Worm (Caenorhabditis elegans) whole organism, young adult: ENCODE results near the gene F38A5.22.

Experiments used
- B0261.1 ChIP-seq: sonication (generic microtip); optimal IDR thresholded peaks from 2 replicates; lab custom pipeline; 2016; ENCODE audit warnings: mild to moderate bottlenecking, missing genetic modification characterization, moderate library complexity, missing compliant biosample characterization
- B0336.3 ChIP-seq: fragments of 200-800 bp; sonication (Bioruptor generic); IDR thresholded peaks from 2 replicates; pipeline ENCODE4 v1.3.6; 2022; ENCODE audit warnings: missing genetic modification characterization, missing compliant biosample characterization
- C06A6.2 ChIP-seq: fragments of 200-800 bp; sonication (Bioruptor generic); conservative IDR thresholded peaks from 2 replicates; pipeline ENCODE4 v1.3.6; 2022; ENCODE audit warnings: missing genetic modification characterization, missing compliant biosample characterization
- D2030.7 ChIP-seq: fragments of 200-800 bp; sonication (Bioruptor generic); IDR thresholded peaks from 2 replicates; pipeline ENCODE4 v1.3.6; 2022; ENCODE audit warnings: missing genetic modification reagents, missing genetic modification characterization, missing compliant biosample characterization
- F10E7.11 ChIP-seq: sonication (generic microtip); optimal IDR thresholded peaks from 2 replicates; lab custom pipeline; 2017; ENCODE audit warnings: mild to moderate bottlenecking, missing genetic modification characterization, moderate library complexity, missing compliant biosample characterization
- F39B2.1 ChIP-seq: fragments of 200-800 bp; sonication (Bioruptor generic); IDR thresholded peaks from 2 replicates; pipeline ENCODE4 v1.3.6; 2022; ENCODE audit warnings: missing genetic modification reagents, missing genetic modification characterization, missing compliant biosample characterization
- F49E8.2 ChIP-seq: sonication (generic microtip); optimal IDR thresholded peaks from 3 replicates; lab custom pipeline; 2017; ENCODE audit warnings: missing genetic modification characterization, mild to moderate bottlenecking, missing compliant biosample characterization, antibody characterized with exemption, moderate library complexity; ENCODE audit not compliant: insufficient read depth
- F57A8.1 ChIP-seq: fragments of 200-800 bp; sonication (Bioruptor generic); optimal IDR thresholded peaks from 2 replicates; lab custom pipeline; 2018; ENCODE audit warnings: mild to moderate bottlenecking, missing genetic modification characterization, moderate library complexity, missing compliant biosample characterization
- Y53F4B.3 ChIP-seq: fragments of 200-800 bp; sonication (Bioruptor generic); IDR thresholded peaks from 2 replicates; pipeline ENCODE4 v1.3.6; 2022; ENCODE audit warnings: missing genetic modification reagents, missing genetic modification characterization, missing compliant biosample characterization
- Y53G8AR.9 ChIP-seq: fragments of 200-800 bp; sonication (Bioruptor generic); conservative IDR thresholded peaks from 2 replicates; pipeline ENCODE4 v1.3.6; 2022; ENCODE audit warnings: missing genetic modification reagents, missing genetic modification characterization, missing compliant biosample characterization
- Y56A3A.18 ChIP-seq: fragments of 200-800 bp; sonication (Bioruptor generic); IDR thresholded peaks from 2 replicates; pipeline ENCODE4 v1.3.6; 2022; ENCODE audit warnings: missing genetic modification reagents, missing genetic modification characterization, missing compliant biosample characterization
- Y67H2A.10 ChIP-seq: fragments of 200-800 bp; sonication (Bioruptor generic); conservative IDR thresholded peaks from 2 replicates; pipeline ENCODE4 v1.3.6; 2022; ENCODE audit warnings: missing genetic modification reagents, missing genetic modification characterization, missing compliant biosample characterization
- ZK185.1 ChIP-seq: sonication (generic microtip); optimal IDR thresholded peaks from 2 replicates; lab custom pipeline; 2016; ENCODE audit warnings: mild to moderate bottlenecking, missing genetic modification characterization, missing compliant biosample characterization; ENCODE audit not compliant: poor library complexity, severe bottlenecking
- akir-1 ChIP-seq: fragments of 200-800 bp; sonication (Bioruptor generic); optimal IDR thresholded peaks from 2 replicates; lab custom pipeline; 2018; ENCODE audit warnings: mild to moderate bottlenecking, missing genetic modification characterization, moderate library complexity, missing compliant biosample characterization
- bed-1 ChIP-seq: fragments of 200-800 bp; sonication (Bioruptor generic); IDR thresholded peaks from 2 replicates; pipeline ENCODE4 v1.3.6; 2022; ENCODE audit warnings: missing genetic modification reagents, missing genetic modification characterization, missing compliant biosample characterization
- ceh-40 ChIP-seq: fragments of 200-800 bp; sonication (Bioruptor generic); IDR thresholded peaks from 2 replicates; pipeline ENCODE4 v1.3.6; 2022; ENCODE audit warnings: missing genetic modification characterization, missing compliant biosample characterization
- efl-1 ChIP-seq: fragments of 150-350 bp; optimal IDR thresholded peaks from 2 replicates; lab custom pipeline; 2014; ENCODE audit warnings: missing biosample characterization, missing genetic modification reagents, missing genetic modification characterization
- egl-44 ChIP-seq: fragments of 200-800 bp; sonication (Bioruptor generic); IDR thresholded peaks from 2 replicates; pipeline ENCODE4 v1.3.6; 2022; ENCODE audit warnings: missing genetic modification reagents, missing genetic modification characterization, missing compliant biosample characterization
- ets-4 ChIP-seq: fragments of 200-800 bp; sonication (Bioruptor generic); optimal IDR thresholded peaks from 2 replicates; lab custom pipeline; 2018; ENCODE audit warnings: mild to moderate bottlenecking, missing genetic modification characterization, missing compliant biosample characterization
- hlh-12 ChIP-seq: sonication (generic microtip); optimal IDR thresholded peaks from 2 replicates; lab custom pipeline; 2016; ENCODE audit warnings: missing genetic modification characterization, missing compliant biosample characterization
- hlh-26 ChIP-seq: fragments of 200-800 bp; sonication (Bioruptor generic); conservative IDR thresholded peaks from 2 replicates; pipeline ENCODE4 v1.3.6; 2022; ENCODE audit warnings: missing genetic modification reagents, missing genetic modification characterization, missing compliant biosample characterization
- hrde-1 ChIP-seq: sonication (generic microtip); optimal IDR thresholded peaks from 2 replicates; lab custom pipeline; 2016; ENCODE audit warnings: missing genetic modification characterization, mild to moderate bottlenecking, missing compliant biosample characterization, moderate library complexity, missing genotype, missing genetic modification reagents, borderline replicate concordance
- hsf-1 ChIP-seq: fragments of 200-800 bp; sonication (Bioruptor generic); IDR thresholded peaks from 2 replicates; pipeline ENCODE4 v1.3.6; 2022; ENCODE audit warnings: missing genetic modification reagents, missing genetic modification characterization, missing compliant biosample characterization
- lag-1 ChIP-seq: fragments of 200-800 bp; sonication (Bioruptor generic); IDR thresholded peaks from 2 replicates; pipeline ENCODE4 v1.3.6; 2022; ENCODE audit warnings: missing genetic modification reagents, missing genetic modification characterization, missing compliant biosample characterization
- let-526 ChIP-seq: fragments of 200-800 bp; sonication (Bioruptor generic); IDR thresholded peaks from 2 replicates; pipeline ENCODE4 v1.3.6; 2022; ENCODE audit warnings: missing genetic modification reagents, missing genetic modification characterization, missing compliant biosample characterization
- lin-40 ChIP-seq: sonication (generic microtip); optimal IDR thresholded peaks from 2 replicates; lab custom pipeline; 2016; ENCODE audit warnings: missing genetic modification characterization, mild to moderate bottlenecking, missing compliant biosample characterization, missing genotype, missing genetic modification reagents
- madf-10 ChIP-seq: sonication (generic microtip); optimal IDR thresholded peaks from 2 replicates; lab custom pipeline; 2016; ENCODE audit warnings: mild to moderate bottlenecking, missing genetic modification characterization, missing compliant biosample characterization
- madf-8 ChIP-seq: fragments of 200-800 bp; sonication (Bioruptor generic); conservative IDR thresholded peaks from 2 replicates; pipeline ENCODE4 v1.3.6; 2022; ENCODE audit warnings: missing genetic modification reagents, missing genetic modification characterization, missing compliant biosample characterization
- nfyb-1 ChIP-seq: fragments of 200-800 bp; sonication (Bioruptor generic); IDR thresholded peaks from 2 replicates; pipeline ENCODE4 v1.3.6; 2022; ENCODE audit warnings: missing genetic modification reagents, missing genetic modification characterization, missing compliant biosample characterization
- nhr-179 ChIP-seq: sonication (generic microtip); optimal IDR thresholded peaks from 2 replicates; lab custom pipeline; 2016; ENCODE audit warnings: mild to moderate bottlenecking, missing genetic modification characterization, missing compliant biosample characterization
- nhr-80 ChIP-seq: sonication (generic microtip); optimal IDR thresholded peaks from 2 replicates; lab custom pipeline; 2016; ENCODE audit warnings: missing genetic modification characterization, missing compliant biosample characterization
- repo-1 ChIP-seq: sonication (generic microtip); optimal IDR thresholded peaks from 2 replicates; lab custom pipeline; 2017; ENCODE audit warnings: mild to moderate bottlenecking, missing genetic modification characterization, missing compliant biosample characterization
- sdz-38 ChIP-seq: sonication (generic microtip); optimal IDR thresholded peaks from 2 replicates; lab custom pipeline; 2016; ENCODE audit warnings: missing genotype, missing genetic modification characterization, missing compliant biosample characterization
- tbp1 ChIP-seq: fragments of 200-800 bp; sonication (Bioruptor generic); optimal IDR thresholded peaks from 2 replicates; lab custom pipeline; 2018; ENCODE audit warnings: mild to moderate bottlenecking, missing genetic modification characterization, missing compliant biosample characterization
- xnd-1 ChIP-seq: sonication (generic microtip); optimal IDR thresholded peaks from 2 replicates; lab custom pipeline; 2016; ENCODE audit warnings: missing genotype, missing genetic modification reagents, missing genetic modification characterization, missing compliant biosample characterization
- ztf-28 ChIP-seq: fragments of 200-800 bp; sonication (Bioruptor generic); IDR thresholded peaks from 2 replicates; pipeline ENCODE4 v1.3.6; 2022; ENCODE audit warnings: missing genetic modification reagents, missing genetic modification characterization, missing compliant biosample characterization
- ztf-3 ChIP-seq: fragments of 200-800 bp; sonication (Bioruptor generic); optimal IDR thresholded peaks from 2 replicates; lab custom pipeline; 2018; ENCODE audit warnings: mild to moderate bottlenecking, missing genetic modification characterization, missing compliant biosample characterization

The F38A5.22 gene

ce11 chrIV:6631704-6632272, 36.0 kb upstream of the F38A5.22 start, which contains the start of the genes cest-5.1 and C01B10.9 (continued):
- TF ChIP-seq F57A8.1 (GFP tag; lab: Kevin White, UChicago), result no peak
- peak; percentile 47 for TF ChIP-seq tbp1 (GFP tag; lab: Kevin White, UChicago)
- TF ChIP-seq sdz-38 (tag; lab: Kevin White, UChicago), result no peak
- no peak for TF ChIP-seq B0336.3
- no peak for TF ChIP-seq F10E7.11 (tag; lab: Kevin White, UChicago)
- TF ChIP-seq bed-1 (GFP tag; lab: Robert Waterston, UW), result no peak
- peak; percentile 15 for TF ChIP-seq nhr-80 (tag; lab: Kevin White, UChicago)
- no peak for TF ChIP-seq madf-8
- no peak for TF ChIP-seq nfyb-1
- peak; percentile 18; the same call in 1 of the 2 replicates for TF ChIP-seq Y67H2A.10 (GFP tag; lab: Robert Waterston, UW)
- no peak for TF ChIP-seq akir-1 (GFP tag; lab: Kevin White, UChicago)
- TF ChIP-seq hlh-12 (tag; lab: Kevin White, UChicago), result no peak
- no peak for TF ChIP-seq C06A6.2
- peak; percentile 0 for TF ChIP-seq madf-10 (tag; lab: Kevin White, UChicago)
- TF ChIP-seq Y53G8AR.9 (GFP tag; lab: Robert Waterston, UW), result no peak
- TF ChIP-seq Y56A3A.18, result no peak
- no peak for TF ChIP-seq xnd-1 (tag; lab: Kevin White, UChicago)
- peak; percentile 72 for TF ChIP-seq efl-1 (GFP tag; lab: Kevin White, UChicago)
- TF ChIP-seq ets-4 (GFP tag; lab: Kevin White, UChicago), result no peak
- TF ChIP-seq lag-1 (GFP tag; lab: Robert Waterston, UW), result no peak
- TF ChIP-seq ztf-3 (GFP tag; lab: Kevin White, UChicago), result no peak
- TF ChIP-seq hrde-1 (tag; lab: Kevin White, UChicago), result no peak
- no peak for TF ChIP-seq let-526 (GFP tag; lab: Robert Waterston, UW)
- TF ChIP-seq Y53F4B.3, result no peak
- TF ChIP-seq nhr-179, result no peak
- no peak for TF ChIP-seq egl-44 (GFP tag; lab: Robert Waterston, UW)
- TF ChIP-seq ceh-40 (GFP tag; lab: Robert Waterston, UW), result no peak
- 0 out of 2 replicates have a peak, but pooled peaks have one; percentile 47 for TF ChIP-seq F39B2.1 (GFP tag; lab: Robert Waterston, UW)
- peak; percentile 83 for TF ChIP-seq ZK185.1 (tag; lab: Kevin White, UChicago)
- TF ChIP-seq repo-1 (tag; lab: Kevin White, UChicago), result no peak
- TF ChIP-seq B0261.1 (tag; lab: Kevin White, UChicago), result no peak
- TF ChIP-seq lin-40 (tag; lab: Kevin White, UChicago), result peak; percentile 45
- TF ChIP-seq hlh-26, result no peak
- no peak for TF ChIP-seq F49E8.2 (tag; lab: Kevin White, UChicago)
- no peak for TF ChIP-seq hsf-1
- no peak for TF ChIP-seq ztf-28 (GFP tag; lab: Robert Waterston, UW)

ce11 chrIV:6627798-6628197, 32.1 kb upstream of the F38A5.22 start, which contains the start of gene cest-5.2:
Gene cest-5.2 (minus strand): TSS chrIV:6627925.
- TF ChIP-seq akir-1 (GFP tag; lab: Kevin White, UChicago), result no peak
- no peak for TF ChIP-seq D2030.7 (GFP tag; lab: Robert Waterston, UW)
- peak; percentile 19 for TF ChIP-seq nhr-80 (tag; lab: Kevin White, UChicago)
